Worm (Caenorhabditis elegans): ENCODE data around the gene W02F12.2.

W02F12.2 gene

ce11 chrV:6645810-6646209, 51.6 kb downstream of the W02F12.2 start:
- TF ChIP-seq nhr-23 (tag; optimal IDR thresholded peaks at IDR 0.05) (no peak), sma-9 (GFP tag; optimal IDR thresholded peaks at IDR 0.05) (peak; percentile 30), sma-9 (tag; optimal IDR thresholded peaks at IDR 0.05) (no peak)
